Fruit fly (Drosophila melanogaster) whole organism, embryonic: ENCODE results near the gene CG8673.

Experiments used
- CG1024 ChIP-seq: fragments of 200-800 bp; sonication (Bioruptor generic); IDR thresholded peaks from 2 replicates; pipeline ENCODE4 v1.3.6; 2022; ENCODE audit warnings: missing biosample characterization, missing genetic modification characterization
- CG10565 ChIP-seq: fragments of 200-800 bp; sonication (Bioruptor generic); optimal IDR thresholded peaks from 3 replicates; lab custom pipeline; 2016; ENCODE audit warnings: missing biosample characterization, mild to moderate bottlenecking, missing genetic modification characterization
- CG10959 ChIP-seq: fragments of 200-800 bp; sonication (Bioruptor generic); IDR thresholded peaks from 2 replicates; pipeline ENCODE4 v1.3.6; 2022; ENCODE audit warnings: missing biosample characterization, missing genetic modification characterization
- CG12155 ChIP-seq: fragments of 200-800 bp; sonication (Bioruptor generic); optimal IDR thresholded peaks from 3 replicates; lab custom pipeline; 2016; ENCODE audit warnings: missing biosample characterization, missing genetic modification characterization
- CG14441 ChIP-seq: fragments of 200-800 bp; sonication (Bioruptor generic); IDR thresholded peaks from 2 replicates; pipeline ENCODE4 v1.3.6; 2022; ENCODE audit warnings: missing biosample characterization, missing genetic modification characterization
- CG14667 ChIP-seq: fragments of 200-800 bp; sonication (Bioruptor generic); IDR thresholded peaks from 2 replicates; pipeline ENCODE4 v1.3.6; 2022; ENCODE audit warnings: missing biosample characterization, missing genetic modification characterization
- CG17186 ChIP-seq: fragments of 200-800 bp; sonication (Bioruptor generic); optimal IDR thresholded peaks from 3 replicates; lab custom pipeline; 2017; ENCODE audit warnings: missing biosample characterization, missing genetic modification reagents, missing genetic modification characterization
- CG2116 ChIP-seq: fragments of 200-800 bp; sonication (Bioruptor generic); optimal IDR thresholded peaks from 3 replicates; lab custom pipeline; 2018; ENCODE audit warnings: missing biosample characterization, mild to moderate bottlenecking, missing genetic modification characterization
- CG2120 ChIP-seq: fragments of 200-800 bp; sonication (Bioruptor generic); optimal IDR thresholded peaks from 3 replicates; lab custom pipeline; 2016; ENCODE audit warnings: missing biosample characterization, missing genetic modification characterization
- CG2199 ChIP-seq: fragments of 200-800 bp; sonication (Bioruptor generic); IDR thresholded peaks from 3 replicates; pipeline ENCODE4 v1.3.6; 2022; ENCODE audit warnings: missing biosample characterization, missing genetic modification characterization
- CG3065 ChIP-seq: fragments of 200-800 bp; sonication (Bioruptor generic); optimal IDR thresholded peaks from 2 replicates; lab custom pipeline; 2016; ENCODE audit warnings: missing biosample characterization, missing genetic modification characterization
- CG33557 ChIP-seq: fragments of 200-800 bp; sonication (Bioruptor generic); optimal IDR thresholded peaks from 2 replicates; lab custom pipeline; 2019; ENCODE audit warnings: missing biosample characterization, mild to moderate bottlenecking, missing genetic modification characterization, moderate library complexity
- CG43689 ChIP-seq: fragments of 200-800 bp; sonication (Bioruptor generic); IDR thresholded peaks from 2 replicates; pipeline ENCODE4 v1.3.6; 2022; ENCODE audit warnings: missing biosample characterization, missing genetic modification characterization
- CG4730 ChIP-seq: fragments of 200-800 bp; sonication (Bioruptor generic); IDR thresholded peaks from 2 replicates; pipeline ENCODE4 v1.3.6; 2022; ENCODE audit warnings: missing biosample characterization, missing genetic modification characterization
- CG8359 ChIP-seq: fragments of 200-800 bp; sonication (Bioruptor generic); optimal IDR thresholded peaks from 2 replicates; lab custom pipeline; 2017; ENCODE audit warnings: missing biosample characterization, mild to moderate bottlenecking, missing genetic modification characterization, borderline replicate concordance
- CG9609 ChIP-seq: fragments of 200-800 bp; sonication (Bioruptor generic); optimal IDR thresholded peaks from 3 replicates; lab custom pipeline; 2016; ENCODE audit warnings: missing biosample characterization, missing genetic modification characterization
- Deaf1 ChIP-seq: fragments of 200-800 bp; optimal IDR thresholded peaks from 3 replicates; lab custom pipeline; 2019; ENCODE audit warnings: missing biosample characterization, mild to moderate bottlenecking, missing genetic modification characterization, moderate library complexity
- Dek ChIP-seq: fragments of 200-800 bp; sonication (Bioruptor generic); optimal IDR thresholded peaks from 3 replicates; lab custom pipeline; 2019; ENCODE audit warnings: missing biosample characterization, mild to moderate bottlenecking, missing genetic modification characterization, moderate library complexity
- Dip2 ChIP-seq: fragments of 200-800 bp; sonication (Bioruptor generic); IDR thresholded peaks from 2 replicates; pipeline ENCODE4 v1.3.6; 2022; ENCODE audit warnings: missing biosample characterization, missing genetic modification characterization
- Ets97D ChIP-seq: fragments of 200-800 bp; sonication (Bioruptor generic); optimal IDR thresholded peaks from 3 replicates; lab custom pipeline; 2016; ENCODE audit warnings: missing biosample characterization, missing genetic modification characterization
- Fer2 ChIP-seq: fragments of 200-800 bp; sonication (Bioruptor generic); optimal IDR thresholded peaks from 2 replicates; lab custom pipeline; 2018; ENCODE audit warnings: missing biosample characterization, mild to moderate bottlenecking, missing genetic modification characterization, moderate library complexity
- H15 ChIP-seq: fragments of 200-800 bp; sonication (Bioruptor generic); IDR thresholded peaks from 3 replicates; pipeline ENCODE4 v1.3.6; 2022; ENCODE audit warnings: missing biosample characterization, missing genetic modification characterization
- HLH3B ChIP-seq: fragments of 200-800 bp; sonication (Bioruptor generic); IDR thresholded peaks from 2 replicates; pipeline ENCODE4 v1.3.6; 2022; ENCODE audit warnings: missing biosample characterization, missing genetic modification characterization
- HLHmδ ChIP-seq: fragments of 200-800 bp; sonication (Bioruptor generic); optimal IDR thresholded peaks from 2 replicates; lab custom pipeline; 2018; ENCODE audit warnings: missing biosample characterization, mild to moderate bottlenecking, missing genetic modification characterization, moderate library complexity
- Hr51 ChIP-seq, 2 experiments: fragments of 200-800 bp; sonication (Bioruptor generic); optimal IDR thresholded peaks; 2 replicates in 1 of 2; 3 replicates in 1 of 2; lab custom pipeline; 2016 to 2018; ENCODE audit warnings: missing biosample characterization in 2 of 2, missing genetic modification characterization in 2 of 2, mild to moderate bottlenecking in 1 of 2, moderate library complexity in 1 of 2
- Myb ChIP-seq: fragments of 200-800 bp; sonication (Bioruptor generic); optimal IDR thresholded peaks from 2 replicates; lab custom pipeline; 2016; ENCODE audit warnings: missing biosample characterization, missing genetic modification characterization
- NK7.1 ChIP-seq: fragments of 200-800 bp; sonication (Bioruptor generic); optimal IDR thresholded peaks from 3 replicates; lab custom pipeline; 2016; ENCODE audit warnings: missing biosample characterization, missing genetic modification characterization
- NfI ChIP-seq: fragments of 200-800 bp; sonication (Bioruptor generic); optimal IDR thresholded peaks from 3 replicates; lab custom pipeline; 2018; ENCODE audit warnings: missing biosample characterization, mild to moderate bottlenecking, missing genetic modification characterization, moderate library complexity
- Usf ChIP-seq: fragments of 200-800 bp; sonication (Bioruptor generic); optimal IDR thresholded peaks from 2 replicates; lab custom pipeline; 2017; ENCODE audit warnings: missing genotype, missing biosample characterization, missing genetic modification characterization
- ac ChIP-seq: fragments of 200-800 bp; sonication (Bioruptor generic); optimal IDR thresholded peaks from 3 replicates; lab custom pipeline; 2017; ENCODE audit warnings: missing biosample characterization, mild to moderate bottlenecking, missing genetic modification characterization
- al ChIP-seq: fragments of 200-800 bp; sonication (Bioruptor generic); IDR thresholded peaks from 2 replicates; pipeline ENCODE4 v1.3.6; 2022; ENCODE audit warnings: missing biosample characterization, missing genetic modification characterization
- az2 ChIP-seq: fragments of 200-800 bp; sonication (Bioruptor generic); optimal IDR thresholded peaks from 3 replicates; lab custom pipeline; 2016; ENCODE audit warnings: missing biosample characterization, missing genetic modification characterization
- bigmax ChIP-seq: fragments of 200-800 bp; sonication (Bioruptor generic); optimal IDR thresholded peaks from 2 replicates; lab custom pipeline; 2018; ENCODE audit warnings: missing biosample characterization, mild to moderate bottlenecking, missing genetic modification characterization
- chif ChIP-seq, 2 experiments: fragments of 200-800 bp; sonication (Bioruptor generic); optimal IDR thresholded peaks; 3 replicates each; lab custom pipeline; 2016; ENCODE audit warnings: missing biosample characterization in 2 of 2, missing genetic modification characterization in 2 of 2
- crol ChIP-seq: fragments of 200-800 bp; sonication (Bioruptor generic); IDR thresholded peaks from 2 replicates; pipeline ENCODE4 v1.3.6; 2022; ENCODE audit warnings: missing biosample characterization, missing genetic modification characterization
- esg ChIP-seq: fragments of 200-800 bp; sonication (Bioruptor generic); conservative IDR thresholded peaks from 2 replicates; pipeline ENCODE4 v1.3.6; 2022; ENCODE audit warnings: missing biosample characterization, missing genetic modification characterization
- fd102C ChIP-seq: fragments of 200-800 bp; sonication (Bioruptor generic); optimal IDR thresholded peaks from 2 replicates; lab custom pipeline; 2018; ENCODE audit warnings: missing biosample characterization, mild to moderate bottlenecking, missing genetic modification characterization, moderate library complexity
- ftz-f1 ChIP-seq: fragments of 200-800 bp; sonication (Bioruptor generic); optimal IDR thresholded peaks from 2 replicates; lab custom pipeline; 2016; ENCODE audit warnings: missing biosample characterization, missing genetic modification characterization
- gsb ChIP-seq: fragments of 200-800 bp; sonication (Bioruptor generic); IDR thresholded peaks from 2 replicates; pipeline ENCODE4 v1.3.6; 2022; ENCODE audit warnings: missing biosample characterization, missing genetic modification characterization
- ham ChIP-seq: fragments of 200-800 bp; sonication (Bioruptor generic); IDR thresholded peaks from 2 replicates; pipeline ENCODE4 v1.3.6; 2022; ENCODE audit warnings: missing biosample characterization, missing genetic modification characterization
- insv ChIP-seq, 2 experiments: fragments of 200-800 bp; sonication (Bioruptor generic); optimal IDR thresholded peaks; 3 replicates each; lab custom pipeline; 2016 to 2018; ENCODE audit warnings: missing biosample characterization in 2 of 2, missing genetic modification characterization in 2 of 2
- luna ChIP-seq: fragments of 200-800 bp; sonication (Bioruptor generic); optimal IDR thresholded peaks from 2 replicates; lab custom pipeline; 2016; ENCODE audit warnings: missing biosample characterization, missing genetic modification characterization
- maf-S ChIP-seq: fragments of 200-800 bp; sonication (Bioruptor generic); optimal IDR thresholded peaks from 2 replicates; lab custom pipeline; 2016; ENCODE audit warnings: missing biosample characterization, missing genetic modification characterization
- nerfin-1 ChIP-seq: fragments of 200-800 bp; sonication (Bioruptor generic); optimal IDR thresholded peaks from 3 replicates; lab custom pipeline; 2019; ENCODE audit warnings: missing biosample characterization, mild to moderate bottlenecking, missing genetic modification characterization, moderate library complexity
- pfk ChIP-seq: fragments of 200-800 bp; sonication (Bioruptor generic); optimal IDR thresholded peaks from 2 replicates; lab custom pipeline; 2018; ENCODE audit warnings: missing biosample characterization, mild to moderate bottlenecking, missing genetic modification characterization, moderate library complexity
- prd ChIP-seq, 3 experiments: fragments of >200 bp in 2 of 3; fragments of 200-800 bp in 1 of 3; sonication (Bioruptor generic) in 1 of 3; optimal IDR thresholded peaks in 2 of 3; IDR thresholded peaks in 1 of 3; 2 replicates in 2 of 3; 3 replicates in 1 of 3; pipeline versions ENCODE4 v1.3.6 to Lab custom; 2017 to 2022; ENCODE audit warnings: missing biosample characterization in 1 of 3, missing genetic modification characterization in 1 of 3
- ro ChIP-seq: fragments of 200-800 bp; sonication (Bioruptor generic); IDR thresholded peaks from 2 replicates; pipeline ENCODE4 v1.3.6; 2022; ENCODE audit warnings: missing biosample characterization, missing genetic modification characterization
- seq ChIP-seq: fragments of 200-800 bp; sonication (Bioruptor generic); IDR thresholded peaks from 2 replicates; pipeline ENCODE4 v1.3.6; 2022; ENCODE audit warnings: missing biosample characterization, missing genetic modification characterization
- sug ChIP-seq: fragments of 200-800 bp; optimal IDR thresholded peaks from 2 replicates; lab custom pipeline; 2019; ENCODE audit warnings: missing biosample characterization, mild to moderate bottlenecking, missing genetic modification characterization, moderate library complexity
- unc-4 ChIP-seq: fragments of 200-800 bp; sonication (Bioruptor generic); IDR thresholded peaks from 2 replicates; pipeline ENCODE4 v1.3.6; 2022; ENCODE audit warnings: missing biosample characterization, missing genetic modification characterization; ENCODE audit not compliant: partially characterized antibody
- z ChIP-seq: fragments of 200-800 bp; sonication (Bioruptor generic); IDR thresholded peaks from 3 replicates; pipeline ENCODE4 v1.3.6; 2022; ENCODE audit warnings: missing biosample characterization, missing genetic modification characterization

CG8673 gene

dm6 chr2L:8133772-8134386 is 9.8 kb downstream of the CG8673 start (continued):
- no peak for TF ChIP-seq unc-4
- TF ChIP-seq CG33557 = no peak
- no peak for TF ChIP-seq sug (tag; lab: Kevin White, UChicago)
- no peak for TF ChIP-seq CG1024 (GFP tag; lab: Robert Waterston, UW)
- no peak for TF ChIP-seq gsb (GFP tag; lab: Robert Waterston, UW)
- TF ChIP-seq Deaf1 (tag; lab: Kevin White, UChicago) = no peak
- no peak for TF ChIP-seq nerfin-1
- TF ChIP-seq az2 (GFP tag; lab: Kevin White, UChicago) = no peak
- TF ChIP-seq ac = no peak
- TF ChIP-seq CG12155 (GFP tag; lab: Kevin White, UChicago) = no peak
- TF ChIP-seq CG10565 (GFP tag; lab: Kevin White, UChicago) = no peak
- TF ChIP-seq CG9609 (GFP tag; lab: Kevin White, UChicago) = no peak
- no peak for TF ChIP-seq HLH3B (GFP tag; lab: Robert Waterston, UW)
- no peak for TF ChIP-seq bigmax (GFP tag; lab: Kevin White, UChicago)
- TF ChIP-seq CG43689 = no peak
- TF ChIP-seq chif (GFP tag; optimal IDR thresholded peaks at IDR 0.05; lab: Kevin White, UChicago) = no peak
- TF ChIP-seq esg (GFP tag; lab: Robert Waterston, UW) = no peak
- peak; percentile 64 for TF ChIP-seq CG2116
- no peak for TF ChIP-seq CG17186
- TF ChIP-seq seq (GFP tag; lab: Robert Waterston, UW) = no peak
- no peak for TF ChIP-seq CG8359 (GFP tag; lab: Kevin White, UChicago)
- no peak for TF ChIP-seq luna (GFP tag; lab: Kevin White, UChicago)
- peak; percentile 25 for TF ChIP-seq Ets97D (GFP tag; lab: Kevin White, UChicago)
- no peak for TF ChIP-seq z (GFP tag; lab: Robert Waterston, UW)
- TF ChIP-seq prd (optimal IDR thresholded peaks at IDR 0.05; lab: Kevin White, UChicago) = no peak
- TF ChIP-seq prd (GFP tag; IDR thresholded peaks at IDR 0.05; lab: Robert Waterston, UW) = no peak
- no peak for TF ChIP-seq CG14441 (GFP tag; lab: Robert Waterston, UW)
- no peak for TF ChIP-seq maf-S (GFP tag; lab: Kevin White, UChicago)
- TF ChIP-seq CG2120 (GFP tag; lab: Kevin White, UChicago) = no peak
- no peak for TF ChIP-seq CG3065
- no peak for TF ChIP-seq NfI (GFP tag; lab: Kevin White, UChicago)
- no peak for TF ChIP-seq Hr51 (GFP tag; optimal IDR thresholded peaks at IDR 0.05; lab: Kevin White, UChicago)
- no peak for TF ChIP-seq crol (GFP tag; lab: Robert Waterston, UW)
- no peak for TF ChIP-seq Dek (tag; lab: Kevin White, UChicago)
- TF ChIP-seq fd102C (GFP tag; lab: Kevin White, UChicago) = no peak
- TF ChIP-seq NK7.1 (GFP tag; lab: Kevin White, UChicago) = no peak
- TF ChIP-seq ftz-f1 (GFP tag; lab: Kevin White, UChicago) = no peak
- TF ChIP-seq al (GFP tag; lab: Robert Waterston, UW) = no peak
- no peak for TF ChIP-seq Dip2 (GFP tag; lab: Robert Waterston, UW)
- no peak for TF ChIP-seq HLHmδ (GFP tag; lab: Kevin White, UChicago)
- TF ChIP-seq pfk (GFP tag; lab: Kevin White, UChicago) = peak; percentile 91
- no peak for TF ChIP-seq ro (GFP tag; lab: Robert Waterston, UW)
- no peak for TF ChIP-seq Fer2
- TF ChIP-seq CG10959 (GFP tag; lab: Robert Waterston, UW) = no peak
- no peak for TF ChIP-seq CG14667 (GFP tag; lab: Robert Waterston, UW)
- TF ChIP-seq ham (GFP tag; lab: Robert Waterston, UW) = no peak
- no peak for TF ChIP-seq Usf (GFP tag; lab: Kevin White, UChicago)
- TF ChIP-seq Myb (GFP tag; lab: Kevin White, UChicago) = peak; percentile 28
- no peak for TF ChIP-seq H15 (GFP tag; lab: Robert Waterston, UW)
- TF ChIP-seq CG4730 (GFP tag; lab: Robert Waterston, UW) = no peak
- no peak for TF ChIP-seq CG2199 (GFP tag; lab: Robert Waterston, UW)
- TF ChIP-seq insv (GFP tag; optimal IDR thresholded peaks at IDR 0.05; lab: Kevin White, UChicago) = no peak
